Worm (Caenorhabditis elegans) whole organism, late embryonic: ENCODE results near the gene spe-36.

Source experiments
- C08G9.2 ChIP-seq: sonication (generic microtip); optimal IDR thresholded peaks from 2 replicates; lab custom pipeline; 2016; ENCODE audit warnings: mild to moderate bottlenecking, missing genetic modification characterization, moderate library complexity, missing compliant biosample characterization
- C38D4.7 ChIP-seq: fragments of 200-800 bp; sonication (Bioruptor generic); optimal IDR thresholded peaks from 2 replicates; lab custom pipeline; 2018; ENCODE audit warnings: mild to moderate bottlenecking, missing genetic modification characterization, moderate library complexity, missing compliant biosample characterization
- F13H6.1 ChIP-seq: sonication (generic microtip); optimal IDR thresholded peaks from 2 replicates; lab custom pipeline; 2016; ENCODE audit warnings: missing genetic modification characterization, missing compliant biosample characterization
- K02D7.2 ChIP-seq: sonication (generic microtip); optimal IDR thresholded peaks from 2 replicates; lab custom pipeline; 2017; ENCODE audit warnings: mild to moderate bottlenecking, missing genetic modification characterization, missing compliant biosample characterization
- K09A11.1 ChIP-seq: sonication (generic microtip); optimal IDR thresholded peaks from 2 replicates; lab custom pipeline; 2017; ENCODE audit warnings: antibody characterized with exemption, mild to moderate bottlenecking, missing genetic modification characterization, missing compliant biosample characterization; ENCODE audit not compliant: insufficient read depth
- T23F11.4 ChIP-seq: fragments of 200-800 bp; sonication (Bioruptor generic); optimal IDR thresholded peaks from 2 replicates; lab custom pipeline; 2018; ENCODE audit warnings: mild to moderate bottlenecking, missing genetic modification characterization, missing compliant biosample characterization
- ahr-1 ChIP-seq: sonication (generic microtip); optimal IDR thresholded peaks from 2 replicates; lab custom pipeline; 2016; ENCODE audit warnings: missing genetic modification characterization, missing compliant biosample characterization
- ama-1 ChIP-seq: fragments of 150-350 bp; optimal IDR thresholded peaks from 2 replicates; lab custom pipeline; 2014
- ceh-18 ChIP-seq: sonication (generic microtip); optimal IDR thresholded peaks from 2 replicates; lab custom pipeline; 2016; ENCODE audit warnings: missing genetic modification characterization, missing compliant biosample characterization
- ceh-19 ChIP-seq: fragments of 200-800 bp; sonication (Bioruptor generic); optimal IDR thresholded peaks from 2 replicates; lab custom pipeline; 2018; ENCODE audit warnings: mild to moderate bottlenecking, missing genetic modification characterization, missing compliant biosample characterization
- ceh-22 ChIP-seq: sonication (generic microtip); optimal IDR thresholded peaks from 2 replicates; lab custom pipeline; 2017; ENCODE audit warnings: missing biosample characterization, missing genetic modification characterization
- ceh-31 ChIP-seq: sonication (generic microtip); optimal IDR thresholded peaks from 2 replicates; lab custom pipeline; 2016; ENCODE audit warnings: missing genetic modification characterization, missing compliant biosample characterization
- ceh-34 ChIP-seq: sonication (generic microtip); optimal IDR thresholded peaks from 2 replicates; lab custom pipeline; 2016; ENCODE audit warnings: mild to moderate bottlenecking, missing genetic modification characterization, missing compliant biosample characterization
- ceh-45 ChIP-seq: fragments of 200-800 bp; sonication (Bioruptor generic); IDR thresholded peaks from 2 replicates; pipeline ENCODE4 v1.3.6; 2022; ENCODE audit warnings: missing genetic modification reagents, missing genetic modification characterization, missing compliant biosample characterization
- ceh-6 ChIP-seq: fragments of 200-800 bp; sonication (Bioruptor generic); optimal IDR thresholded peaks from 2 replicates; lab custom pipeline; 2018; ENCODE audit warnings: mild to moderate bottlenecking, missing genetic modification characterization, missing compliant biosample characterization
- che-1 ChIP-seq: sonication (generic microtip); optimal IDR thresholded peaks from 2 replicates; lab custom pipeline; 2016; ENCODE audit warnings: mild to moderate bottlenecking, missing genetic modification characterization, missing compliant biosample characterization
- dmd-4 ChIP-seq: sonication (generic microtip); optimal IDR thresholded peaks from 2 replicates; lab custom pipeline; 2016; ENCODE audit warnings: borderline replicate concordance, missing genetic modification characterization, missing compliant biosample characterization
- elt-2 ChIP-seq: sonication (generic microtip); optimal IDR thresholded peaks from 2 replicates; lab custom pipeline; 2016; ENCODE audit warnings: missing genetic modification reagents, missing genetic modification characterization, missing compliant biosample characterization
- elt-4 ChIP-seq: sonication (generic microtip); optimal IDR thresholded peaks from 2 replicates; lab custom pipeline; 2016; ENCODE audit warnings: missing genetic modification characterization, missing compliant biosample characterization
- fax-1 ChIP-seq: sonication (generic microtip); optimal IDR thresholded peaks from 2 replicates; lab custom pipeline; 2016; ENCODE audit warnings: missing genotype, missing genetic modification characterization, missing compliant biosample characterization
- gmeb-2 ChIP-seq: sonication (generic microtip); optimal IDR thresholded peaks from 2 replicates; lab custom pipeline; 2016; ENCODE audit warnings: missing genetic modification characterization, inconsistent platforms, missing compliant biosample characterization
- hlh-15 ChIP-seq: sonication (generic microtip); optimal IDR thresholded peaks from 2 replicates; lab custom pipeline; 2016; ENCODE audit warnings: missing genetic modification characterization, missing compliant biosample characterization
- hlh-30 ChIP-seq: sonication (generic microtip); optimal IDR thresholded peaks from 2 replicates; lab custom pipeline; 2017; ENCODE audit warnings: antibody characterized with exemption, missing genetic modification characterization, missing compliant biosample characterization; ENCODE audit not compliant: insufficient read depth
- hlh-6 ChIP-seq: sonication (generic microtip); optimal IDR thresholded peaks from 2 replicates; lab custom pipeline; 2016; ENCODE audit warnings: missing genotype, missing genetic modification characterization, missing compliant biosample characterization
- hlh-8 ChIP-seq: sonication (generic microtip); optimal IDR thresholded peaks from 2 replicates; lab custom pipeline; 2016; ENCODE audit warnings: missing genotype, missing genetic modification characterization, missing compliant biosample characterization
- lim-6 ChIP-seq: sonication (generic microtip); optimal IDR thresholded peaks from 2 replicates; lab custom pipeline; 2016; ENCODE audit warnings: missing genetic modification characterization, missing compliant biosample characterization
- lin-11 ChIP-seq: fragments of 200-800 bp; sonication (Bioruptor generic); optimal IDR thresholded peaks from 2 replicates; lab custom pipeline; 2018; ENCODE audit warnings: mild to moderate bottlenecking, missing genetic modification characterization, missing compliant biosample characterization
- nfya-1 ChIP-seq: sonication (generic microtip); optimal IDR thresholded peaks from 2 replicates; lab custom pipeline; 2017; ENCODE audit warnings: missing genetic modification characterization, mild to moderate bottlenecking, missing compliant biosample characterization, antibody characterized with exemption, moderate library complexity
- nhr-232 ChIP-seq: sonication (generic microtip); optimal IDR thresholded peaks from 2 replicates; lab custom pipeline; 2016; ENCODE audit warnings: missing genetic modification characterization, missing compliant biosample characterization
- odd-2 ChIP-seq: sonication (generic microtip); optimal IDR thresholded peaks from 2 replicates; lab custom pipeline; 2017; ENCODE audit warnings: antibody characterized with exemption, mild to moderate bottlenecking, missing genetic modification characterization, missing compliant biosample characterization
- pax-1 ChIP-seq: fragments of 150-350 bp; optimal IDR thresholded peaks from 2 replicates; lab custom pipeline; 2014; ENCODE audit warnings: missing biosample characterization, missing genetic modification characterization
- pha-4 ChIP-seq: fragments of 150-350 bp; optimal IDR thresholded peaks from 2 replicates; lab custom pipeline; 2018; ENCODE audit warnings: missing biosample characterization, missing genetic modification reagents, missing genetic modification characterization
- pros-1 ChIP-seq: fragments of 150-350 bp; optimal IDR thresholded peaks from 2 replicates; lab custom pipeline; 2014; ENCODE audit warnings: missing biosample characterization, missing genetic modification reagents, missing genetic modification characterization
- ref-2 ChIP-seq: sonication (generic microtip); optimal IDR thresholded peaks from 2 replicates; lab custom pipeline; 2016; ENCODE audit warnings: missing genetic modification characterization, missing compliant biosample characterization
- sox-4 ChIP-seq: sonication (generic microtip); optimal IDR thresholded peaks from 2 replicates; lab custom pipeline; 2017; ENCODE audit warnings: mild to moderate bottlenecking, missing genetic modification characterization, inconsistent platforms, missing compliant biosample characterization
- syd-9 ChIP-seq: sonication (generic microtip); optimal IDR thresholded peaks from 2 replicates; lab custom pipeline; 2016; ENCODE audit warnings: mild to moderate bottlenecking, missing genetic modification characterization, moderate library complexity, missing compliant biosample characterization
- tbx-2 ChIP-seq: sonication (generic microtip); optimal IDR thresholded peaks from 2 replicates; lab custom pipeline; 2016; ENCODE audit warnings: missing genetic modification characterization, missing compliant biosample characterization
- unc-42 ChIP-seq: sonication (generic microtip); optimal IDR thresholded peaks from 2 replicates; lab custom pipeline; 2016; ENCODE audit warnings: missing genotype, missing genetic modification characterization, missing compliant biosample characterization
- unc-55 ChIP-seq: sonication (generic microtip); optimal IDR thresholded peaks from 2 replicates; lab custom pipeline; 2017; ENCODE audit warnings: missing biosample characterization, missing genetic modification reagents, missing genetic modification characterization

Gene spe-36

DNA sequence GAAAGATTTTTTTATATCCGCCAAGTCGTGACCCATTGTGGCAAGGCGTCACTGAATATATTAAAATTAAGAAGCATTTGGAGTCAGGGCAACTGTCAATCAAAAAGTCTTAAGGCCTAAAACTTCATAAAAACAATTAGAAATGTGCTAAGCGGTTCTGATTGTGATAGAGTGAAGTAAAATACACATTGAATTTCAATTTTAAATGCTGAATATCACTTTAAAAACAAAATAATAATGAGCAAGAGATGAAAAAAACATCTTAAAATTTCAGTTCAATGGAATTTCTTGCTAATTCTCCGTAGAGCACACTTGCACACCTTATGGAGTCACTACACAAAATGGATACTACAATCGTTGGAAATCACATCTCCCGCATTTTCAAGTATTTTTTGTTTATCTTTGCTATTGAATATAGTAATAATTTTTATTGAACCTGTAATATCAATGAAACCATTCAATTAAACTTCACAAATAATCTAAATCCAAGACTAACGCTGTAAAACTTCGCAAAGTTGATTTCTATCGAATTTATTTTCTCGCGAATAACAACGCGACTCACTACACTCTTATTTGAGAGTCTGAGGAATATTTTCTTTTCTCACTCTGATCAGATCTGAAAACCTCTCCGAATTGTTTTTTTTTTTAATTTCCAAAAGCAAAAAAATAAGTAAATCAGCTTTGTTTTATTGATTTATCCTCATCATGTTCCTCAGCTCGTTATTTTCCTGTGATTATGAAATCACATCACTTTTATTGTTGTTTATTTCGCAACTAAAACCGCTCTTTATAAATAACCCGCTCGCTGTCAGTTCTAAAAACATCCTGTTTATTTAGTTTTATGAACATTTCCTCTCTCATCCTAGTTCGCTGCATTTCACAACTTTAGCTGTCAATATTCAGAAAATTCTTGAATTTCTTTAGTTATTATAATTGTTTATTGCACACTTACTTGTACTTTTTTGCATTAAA is 43.7 kb upstream of the spe-36 start, which contains the start of gene mars-1 (continued):
- peak; percentile 60 for TF ChIP-seq unc-42 (tag; lab: Kevin White, UChicago)
- TF ChIP-seq nfya-1 (tag; lab: Kevin White, UChicago): no peak
- no peak for TF ChIP-seq dmd-4 (tag; lab: Kevin White, UChicago)
- TF ChIP-seq ceh-18 (tag; lab: Kevin White, UChicago): peak; percentile 50
- peak; percentile 72 for TF ChIP-seq F13H6.1
- TF ChIP-seq syd-9 (tag; lab: Kevin White, UChicago): peak; percentile 32
- no peak for TF ChIP-seq gmeb-2 (tag; lab: Kevin White, UChicago)
- TF ChIP-seq ceh-6 (GFP tag; lab: Kevin White, UChicago): no peak
- peak; percentile 21 for TF ChIP-seq ceh-19
- TF ChIP-seq T23F11.4 (GFP tag; lab: Kevin White, UChicago): no peak
- no peak for TF ChIP-seq che-1 (tag; lab: Kevin White, UChicago)
- no peak for TF ChIP-seq ama-1 (lab: Kevin White, UChicago)
- no peak for TF ChIP-seq pros-1
- peak; percentile 94 for TF ChIP-seq ceh-31 (tag; lab: Kevin White, UChicago)
- no peak for TF ChIP-seq pax-1 (tag; lab: Kevin White, UChicago)
- no peak for TF ChIP-seq C38D4.7 (GFP tag; lab: Kevin White, UChicago)
- TF ChIP-seq fax-1 (tag; lab: Kevin White, UChicago): peak; percentile 72
- TF ChIP-seq elt-2: peak; percentile 59
- no peak for TF ChIP-seq hlh-6 (tag; lab: Kevin White, UChicago)
- TF ChIP-seq pha-4 (tag; lab: Kevin White, UChicago): no peak
- TF ChIP-seq K02D7.2 (tag; lab: Kevin White, UChicago): no peak
- TF ChIP-seq K09A11.1 (tag; lab: Kevin White, UChicago): no peak
- TF ChIP-seq hlh-15 (tag; lab: Kevin White, UChicago): no peak
- TF ChIP-seq ceh-34 (tag; lab: Kevin White, UChicago): peak; percentile 76

- TF ChIP-seq ceh-22: no peak
- TF ChIP-seq elt-2: no peak
- no peak for TF ChIP-seq sox-4
- no peak for TF ChIP-seq C08G9.2 (tag; lab: Kevin White, UChicago)
- TF ChIP-seq nfya-1 (tag; lab: Kevin White, UChicago): no peak
- no peak for TF ChIP-seq lin-11 (tag; lab: Kevin White, UChicago)
- no peak for TF ChIP-seq C38D4.7 (GFP tag; lab: Kevin White, UChicago)
- no peak for TF ChIP-seq ahr-1 (tag; lab: Kevin White, UChicago)
Measured at ce11 chrIV:11631750-11632149, 39.7 kb upstream of the spe-36 start, which contains the start of gene F58B3.4. TSS of gene F58B3.4 (minus strand) at chrIV:11631850.

DNA sequence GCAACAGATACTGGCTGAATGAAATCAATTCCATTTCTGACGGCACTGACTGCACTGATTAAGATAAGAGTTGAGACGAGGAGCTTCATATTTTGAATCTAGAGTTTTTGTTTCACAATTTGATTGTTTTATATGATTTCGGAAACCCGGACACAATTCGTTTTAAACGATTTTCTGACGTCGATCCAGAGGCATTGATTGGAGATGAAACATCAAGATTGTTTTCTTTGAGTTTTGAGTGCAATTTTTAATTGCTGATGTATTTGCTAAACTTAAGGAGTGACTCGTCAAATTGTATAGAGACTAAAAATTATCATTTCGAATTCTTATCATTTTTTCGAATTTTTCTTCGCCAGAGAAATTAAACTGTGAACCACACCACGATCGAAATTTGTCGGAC is 35.8 kb upstream of the spe-36 start, which contains the start of gene lys-6:
lys-6 (minus strand) TSS at position 101 of the 400 bp plus-strand sequence.
- TF ChIP-seq hlh-30 (tag; lab: Kevin White, UChicago) (no peak), ceh-18 (tag; lab: Kevin White, UChicago) (no peak)

- TF ChIP-seq elt-4 (tag; lab: Kevin White, UChicago): no peak
- no peak for TF ChIP-seq nhr-232 (tag; lab: Kevin White, UChicago)
- no peak for TF ChIP-seq sox-4
- no peak for TF ChIP-seq lim-6
- TF ChIP-seq che-1 (tag; lab: Kevin White, UChicago): no peak
- no peak for TF ChIP-seq unc-55 (GFP tag; lab: Kevin White, UChicago)
- TF ChIP-seq ceh-19: no peak
- TF ChIP-seq unc-42 (tag; lab: Kevin White, UChicago): no peak
- no peak for TF ChIP-seq hlh-8 (tag; lab: Kevin White, UChicago)
- TF ChIP-seq ref-2 (tag; lab: Kevin White, UChicago): no peak
- TF ChIP-seq ceh-45 (GFP tag; lab: Robert Waterston, UW): no peak
- no peak for TF ChIP-seq ceh-6 (GFP tag; lab: Kevin White, UChicago)
- TF ChIP-seq tbx-2 (tag; lab: Kevin White, UChicago): no peak
- no peak for TF ChIP-seq pros-1
- no peak for TF ChIP-seq odd-2
- no peak for TF ChIP-seq hlh-30 (tag; lab: Kevin White, UChicago)
Measured at ce11 chrIV:11625482-11625881, 33.4 kb upstream of the spe-36 start, which contains the start of gene lys-5. TSS of gene lys-5 (minus strand) at chrIV:11625582.
